Worm (Caenorhabditis elegans): Measurements from ENCODE around the gene C44B11.6.

DNA sequence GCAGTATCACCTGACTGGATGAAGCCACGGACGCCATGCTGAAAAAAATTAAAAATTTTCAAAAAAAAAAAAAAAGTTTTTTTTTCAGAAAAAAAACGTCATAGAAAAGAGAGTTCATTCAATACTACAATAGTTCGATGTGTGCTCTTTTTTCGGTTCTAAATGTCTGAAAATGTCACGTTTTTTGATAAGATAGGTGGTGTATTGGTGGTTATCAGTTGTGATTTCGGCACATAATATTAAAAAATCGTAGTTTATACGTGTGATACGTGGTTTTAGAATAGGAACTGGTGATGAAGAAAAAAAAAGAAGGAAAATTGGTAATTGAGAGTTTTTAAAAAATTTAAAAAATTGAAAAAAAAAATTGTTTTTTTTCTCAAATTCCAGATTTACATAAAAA, 36.0 kb upstream of the C44B11.6 start:
- no peak for TF ChIP-seq F13H6.1 (tag; optimal IDR thresholded peaks at IDR 0.05)
- TF ChIP-seq nfya-1 (tag; optimal IDR thresholded peaks at IDR 0.05): no peak
- TF ChIP-seq ama-1 (optimal IDR thresholded peaks at IDR 0.05): no peak
- TF ChIP-seq pqm-1 (tag; optimal IDR thresholded peaks at IDR 0.05): no peak
- TF ChIP-seq nhr-11 (tag; optimal IDR thresholded peaks at IDR 0.05): no peak
- no peak for TF ChIP-seq K09A11.1 (tag; optimal IDR thresholded peaks at IDR 0.05; ENCODE audit: insufficient read depth)
- no peak for TF ChIP-seq hlh-8 (tag; optimal IDR thresholded peaks at IDR 0.05)
- no peak for TF ChIP-seq ceh-2 (tag; optimal IDR thresholded peaks at IDR 0.05)
- no peak for TF ChIP-seq ceh-19 (GFP tag; optimal IDR thresholded peaks at IDR 0.05)

Measured in whole organism, late embryonic.